Worm (Caenorhabditis elegans) whole organism, L4 larva: ENCODE results near the gene Y62E10A.13.

Experiments
- mdl-1 ChIP-seq, 2 experiments: fragments of 150-350 bp in 1 of 2; sonication (generic microtip) in 1 of 2; optimal IDR thresholded peaks; 2 replicates each; lab custom pipeline; 2014 to 2017; ENCODE audit warnings: missing biosample characterization in 2 of 2, missing genetic modification characterization in 2 of 2
- nhr-6 ChIP-seq: fragments of 150-350 bp; optimal IDR thresholded peaks from 2 replicates; lab custom pipeline; 2014; ENCODE audit warnings: missing biosample characterization, missing genetic modification characterization
- tag-97 ChIP-seq: fragments of 200-800 bp; sonication (Bioruptor generic); IDR thresholded peaks from 2 replicates; pipeline ENCODE4 v1.3.6; 2022; ENCODE audit warnings: missing genetic modification characterization, missing compliant biosample characterization
- unc-62 ChIP-seq, 3 experiments: fragments of 150-350 bp in 1 of 3; sonication (generic microtip); optimal IDR thresholded peaks in 2 of 3; peaks in 1 of 3; 1 replicate in 1 of 3; 2 replicates in 2 of 3; lab custom pipeline; 2014 to 2017; ENCODE audit warnings: missing biosample characterization in 3 of 3, missing genetic modification characterization in 3 of 3, missing genetic modification reagents in 3 of 3, missing genotype in 1 of 3

ce11 chrIV:13398728-13399127, at the start of gene Y62E10A.13:
- TF ChIP-seq tag-97 (GFP tag; lab: Robert Waterston, UW) (no peak), mdl-1 (tag; optimal IDR thresholded peaks at IDR 0.05; lab: Kevin White, UChicago) (no peak), nhr-6 (tag; lab: Kevin White, UChicago) (no peak), unc-62 (GFP tag; optimal IDR thresholded peaks at IDR 0.05 in 1 of 2; lab: Kevin White, UChicago) (no peak), unc-62 (tag; optimal IDR thresholded peaks at IDR 0.05; lab: Kevin White, UChicago) (no peak)
